Fruit fly (Drosophila melanogaster) whole organism, embryonic: Measurements from ENCODE around the gene CG32313.

Experiments used
- CG10267 ChIP-seq: fragments of 200-800 bp; sonication (Bioruptor generic); optimal IDR thresholded peaks from 2 replicates; lab custom pipeline; 2018; ENCODE audit warnings: missing biosample characterization, mild to moderate bottlenecking, missing genetic modification characterization, moderate library complexity
- CG10274 ChIP-seq: fragments of 200-800 bp; sonication (Bioruptor generic); optimal IDR thresholded peaks from 3 replicates; lab custom pipeline; 2017; ENCODE audit warnings: missing biosample characterization, mild to moderate bottlenecking, missing genetic modification characterization
- CG10321 ChIP-seq: fragments of 200-800 bp; sonication (Bioruptor generic); IDR thresholded peaks from 2 replicates; pipeline ENCODE4 v1.3.6; 2022; ENCODE audit warnings: missing biosample characterization, missing genetic modification characterization
- CG11398 ChIP-seq: fragments of 200-800 bp; sonication (Bioruptor generic); optimal IDR thresholded peaks from 2 replicates; lab custom pipeline; 2016; ENCODE audit warnings: missing biosample characterization, missing genetic modification characterization
- CG11696 ChIP-seq: fragments of 200-800 bp; sonication (Bioruptor generic); IDR thresholded peaks from 2 replicates; pipeline ENCODE4 v1.3.6; 2022; ENCODE audit warnings: missing biosample characterization, missing genetic modification characterization
- CG12071 ChIP-seq: fragments of 200-800 bp; sonication (Bioruptor generic); optimal IDR thresholded peaks from 3 replicates; lab custom pipeline; 2018; ENCODE audit warnings: missing biosample characterization, mild to moderate bottlenecking, missing genetic modification characterization
- CG1233 ChIP-seq: fragments of 200-800 bp; sonication (Bioruptor generic); optimal IDR thresholded peaks from 4 replicates; lab custom pipeline; 2018; ENCODE audit warnings: missing biosample characterization, mild to moderate bottlenecking, missing genetic modification characterization
- CG13775 ChIP-seq: fragments of 200-800 bp; sonication (Bioruptor generic); optimal IDR thresholded peaks from 3 replicates; lab custom pipeline; 2017; ENCODE audit warnings: missing biosample characterization, mild to moderate bottlenecking, missing genetic modification characterization
- CG15011 ChIP-seq: fragments of 200-800 bp; sonication (Bioruptor generic); optimal IDR thresholded peaks from 3 replicates; lab custom pipeline; 2018; ENCODE audit warnings: missing biosample characterization, mild to moderate bottlenecking, missing genetic modification characterization
- CG1603 ChIP-seq: fragments of 200-800 bp; sonication (Bioruptor generic); optimal IDR thresholded peaks from 2 replicates; lab custom pipeline; 2019; ENCODE audit warnings: missing biosample characterization, mild to moderate bottlenecking, missing genetic modification characterization, moderate library complexity
- CG17802 ChIP-seq: fragments of 200-800 bp; sonication (Bioruptor generic); optimal IDR thresholded peaks from 2 replicates; lab custom pipeline; 2018; ENCODE audit warnings: missing biosample characterization, mild to moderate bottlenecking, missing genetic modification characterization, moderate library complexity
- CG2202 ChIP-seq: fragments of 200-800 bp; sonication (Bioruptor generic); optimal IDR thresholded peaks from 2 replicates; lab custom pipeline; 2018; ENCODE audit warnings: missing biosample characterization, mild to moderate bottlenecking, missing genetic modification characterization
- CG30403 ChIP-seq: fragments of 200-800 bp; sonication (Bioruptor generic); optimal IDR thresholded peaks from 3 replicates; lab custom pipeline; 2016; ENCODE audit warnings: missing biosample characterization, missing genetic modification characterization
- CG31365 ChIP-seq: fragments of 200-800 bp; sonication (Bioruptor generic); optimal IDR thresholded peaks from 2 replicates; lab custom pipeline; 2018; ENCODE audit warnings: missing biosample characterization, mild to moderate bottlenecking, missing genetic modification characterization
- CG32767 ChIP-seq: fragments of 200-800 bp; sonication (Bioruptor generic); IDR thresholded peaks from 2 replicates; pipeline ENCODE4 v1.3.6; 2022; ENCODE audit warnings: missing biosample characterization, missing genetic modification characterization
- CG6683 ChIP-seq: fragments of 200-800 bp; sonication (Bioruptor generic); optimal IDR thresholded peaks from 2 replicates; lab custom pipeline; 2017; ENCODE audit warnings: missing biosample characterization, mild to moderate bottlenecking, missing genetic modification characterization, missing genetic modification reagents
- CG7357 ChIP-seq: fragments of 200-800 bp; sonication (Bioruptor generic); IDR thresholded peaks from 3 replicates; pipeline ENCODE4 v1.3.6; 2022; ENCODE audit warnings: missing biosample characterization, missing genetic modification characterization
- CG7372 ChIP-seq: fragments of 200-800 bp; sonication (Bioruptor generic); IDR thresholded peaks from 2 replicates; pipeline ENCODE4 v1.3.6; 2022; ENCODE audit warnings: missing biosample characterization, missing genetic modification characterization
- CG8359 ChIP-seq: fragments of 200-800 bp; sonication (Bioruptor generic); optimal IDR thresholded peaks from 2 replicates; lab custom pipeline; 2017; ENCODE audit warnings: missing biosample characterization, mild to moderate bottlenecking, missing genetic modification characterization, borderline replicate concordance
- Doc2 ChIP-seq: fragments of 200-800 bp; sonication (Bioruptor generic); IDR thresholded peaks from 2 replicates; pipeline ENCODE4 v1.3.6; 2022; ENCODE audit warnings: missing biosample characterization, missing genetic modification characterization
- E2f1 ChIP-seq: fragments of 200-800 bp; sonication (Bioruptor generic); IDR thresholded peaks from 2 replicates; pipeline ENCODE4 v1.3.6; 2022; ENCODE audit warnings: missing biosample characterization, missing genetic modification characterization
- Eip74EF ChIP-seq, 2 experiments: fragments of 200-800 bp in 1 of 2; fragments of >200 bp in 1 of 2; sonication (Bioruptor generic) in 1 of 2; optimal IDR thresholded peaks; 2 replicates each; lab custom pipeline; 2017 to 2019; ENCODE audit warnings: missing biosample characterization in 2 of 2, missing genetic modification characterization in 2 of 2, mild to moderate bottlenecking in 1 of 2, moderate library complexity in 1 of 2
- Fer1 ChIP-seq: fragments of 200-800 bp; sonication (Bioruptor generic); optimal IDR thresholded peaks from 2 replicates; lab custom pipeline; 2017; ENCODE audit warnings: missing biosample characterization, mild to moderate bottlenecking, missing genetic modification characterization
- HLH4C ChIP-seq: fragments of 200-800 bp; sonication (Bioruptor generic); IDR thresholded peaks from 3 replicates; pipeline ENCODE4 v1.3.6; 2022; ENCODE audit warnings: missing biosample characterization, missing genetic modification characterization; ENCODE audit not compliant: partially characterized antibody
- Meics ChIP-seq: fragments of 200-800 bp; sonication (Bioruptor generic); optimal IDR thresholded peaks from 2 replicates; lab custom pipeline; 2017; ENCODE audit warnings: missing biosample characterization, mild to moderate bottlenecking, missing genetic modification characterization
- Oli ChIP-seq: fragments of 200-800 bp; sonication (Bioruptor generic); optimal IDR thresholded peaks from 2 replicates; lab custom pipeline; 2018; ENCODE audit warnings: missing biosample characterization, mild to moderate bottlenecking, missing genetic modification characterization, moderate library complexity
- Sox100B ChIP-seq: fragments of 200-800 bp; sonication (Bioruptor generic); optimal IDR thresholded peaks from 3 replicates; lab custom pipeline; 2018; ENCODE audit warnings: missing biosample characterization, mild to moderate bottlenecking, missing genetic modification characterization
- Xbp1 ChIP-seq: fragments of 200-800 bp; sonication (Bioruptor generic); optimal IDR thresholded peaks from 3 replicates; lab custom pipeline; 2016; ENCODE audit warnings: missing biosample characterization, mild to moderate bottlenecking, missing genetic modification characterization
- ac ChIP-seq: fragments of 200-800 bp; sonication (Bioruptor generic); optimal IDR thresholded peaks from 3 replicates; lab custom pipeline; 2017; ENCODE audit warnings: missing biosample characterization, mild to moderate bottlenecking, missing genetic modification characterization
- br ChIP-seq: fragments of >200 bp; optimal IDR thresholded peaks from 2 replicates; lab custom pipeline; 2017
- bsh ChIP-seq, 2 experiments: fragments of 200-800 bp; sonication (Bioruptor generic); optimal IDR thresholded peaks; 2 replicates each; lab custom pipeline; 2017 to 2018; ENCODE audit warnings: mild to moderate bottlenecking in 2 of 2, missing biosample characterization in 2 of 2, missing genetic modification characterization in 2 of 2, moderate library complexity in 1 of 2
- cato ChIP-seq: fragments of 200-800 bp; sonication (Bioruptor generic); optimal IDR thresholded peaks from 2 replicates; lab custom pipeline; 2016; ENCODE audit warnings: missing biosample characterization, missing genetic modification characterization, borderline replicate concordance
- dmrt11E ChIP-seq: fragments of 200-800 bp; sonication (Bioruptor generic); optimal IDR thresholded peaks from 3 replicates; lab custom pipeline; 2018; ENCODE audit warnings: missing biosample characterization, mild to moderate bottlenecking, missing genetic modification characterization, moderate library complexity
- en ChIP-seq: fragments of 200-800 bp; sonication (Bioruptor generic); optimal IDR thresholded peaks from 2 replicates; lab custom pipeline; 2016; ENCODE audit warnings: missing biosample characterization, missing genetic modification characterization
- exex ChIP-seq: fragments of 200-800 bp; sonication (Bioruptor generic); optimal IDR thresholded peaks from 4 replicates; lab custom pipeline; 2018; ENCODE audit warnings: missing biosample characterization, mild to moderate bottlenecking, missing genetic modification characterization, moderate library complexity
- gcm ChIP-seq: fragments of 200-800 bp; sonication (Bioruptor generic); optimal IDR thresholded peaks from 2 replicates; lab custom pipeline; 2019; ENCODE audit warnings: missing biosample characterization, mild to moderate bottlenecking, missing genetic modification characterization, moderate library complexity
- gsb ChIP-seq: fragments of 200-800 bp; sonication (Bioruptor generic); IDR thresholded peaks from 2 replicates; pipeline ENCODE4 v1.3.6; 2022; ENCODE audit warnings: missing biosample characterization, missing genetic modification characterization
- jing ChIP-seq: fragments of 200-800 bp; sonication (Bioruptor generic); optimal IDR thresholded peaks from 2 replicates; lab custom pipeline; 2018; ENCODE audit warnings: missing biosample characterization, mild to moderate bottlenecking, missing genetic modification characterization
- ken ChIP-seq: fragments of 200-800 bp; sonication (Bioruptor generic); IDR thresholded peaks from 3 replicates; pipeline ENCODE4 v1.3.6; 2022; ENCODE audit warnings: missing biosample characterization, missing genetic modification characterization
- mirr ChIP-seq: fragments of 200-800 bp; sonication (Bioruptor generic); optimal IDR thresholded peaks from 3 replicates; lab custom pipeline; 2018; ENCODE audit warnings: missing biosample characterization, mild to moderate bottlenecking, missing genetic modification characterization
- nau ChIP-seq: fragments of 200-800 bp; sonication (Bioruptor generic); optimal IDR thresholded peaks from 3 replicates; lab custom pipeline; 2017; ENCODE audit warnings: missing biosample characterization, mild to moderate bottlenecking, missing genetic modification characterization, missing genetic modification reagents
- org-1 ChIP-seq: fragments of 200-800 bp; sonication (Bioruptor generic); optimal IDR thresholded peaks from 2 replicates; lab custom pipeline; 2017; ENCODE audit warnings: missing biosample characterization, missing genetic modification characterization
- p53 ChIP-seq: fragments of 200-800 bp; sonication (Bioruptor generic); optimal IDR thresholded peaks from 2 replicates; lab custom pipeline; 2016; ENCODE audit warnings: missing biosample characterization, missing genetic modification characterization
- pnt ChIP-seq: fragments of 200-800 bp; sonication (Bioruptor generic); optimal IDR thresholded peaks from 3 replicates; lab custom pipeline; 2016; ENCODE audit warnings: missing biosample characterization, missing genetic modification characterization
- pros ChIP-seq: fragments of 200-800 bp; sonication (Bioruptor generic); optimal IDR thresholded peaks from 3 replicates; lab custom pipeline; 2019; ENCODE audit warnings: missing biosample characterization, mild to moderate bottlenecking, missing genetic modification characterization, moderate library complexity
- repo ChIP-seq: fragments of 200-800 bp; sonication (Bioruptor generic); optimal IDR thresholded peaks from 2 replicates; lab custom pipeline; 2016; ENCODE audit warnings: missing biosample characterization, missing genetic modification characterization
- sens-2 ChIP-seq: fragments of 200-800 bp; sonication (Bioruptor generic); IDR thresholded peaks from 2 replicates; pipeline ENCODE4 v1.3.6; 2022; ENCODE audit warnings: missing biosample characterization, missing genetic modification characterization
- tll ChIP-seq, 2 experiments: fragments of 200-800 bp in 1 of 2; fragments of >200 bp in 1 of 2; sonication (Bioruptor generic) in 1 of 2; optimal IDR thresholded peaks; 2 replicates each; lab custom pipeline; 2017 to 2019; ENCODE audit warnings: missing biosample characterization in 2 of 2, missing genetic modification characterization in 2 of 2, mild to moderate bottlenecking in 1 of 2, moderate library complexity in 1 of 2
- unc-4 ChIP-seq: fragments of 200-800 bp; sonication (Bioruptor generic); IDR thresholded peaks from 2 replicates; pipeline ENCODE4 v1.3.6; 2022; ENCODE audit warnings: missing biosample characterization, missing genetic modification characterization; ENCODE audit not compliant: partially characterized antibody

Gene CG32313

dm6 chr3L:1502086-1502893, 43.3 kb downstream of the CG32313 start, which contains the start of the genes hfp and Psa (continued):
- no peak for TF ChIP-seq ken (GFP tag; lab: Robert Waterston, UW)
- peak; percentile 62 for TF ChIP-seq unc-4 (GFP tag; lab: Robert Waterston, UW)
- TF ChIP-seq Sox100B (GFP tag; lab: Kevin White, UChicago), result no peak
- no peak for TF ChIP-seq nau (GFP tag; lab: Kevin White, UChicago)
- no peak for TF ChIP-seq pnt (GFP tag; lab: Kevin White, UChicago)
- no peak for TF ChIP-seq Doc2 (GFP tag; lab: Robert Waterston, UW)
- TF ChIP-seq Meics (GFP tag; lab: Kevin White, UChicago), result no peak
- no peak for TF ChIP-seq gcm (GFP tag; lab: Kevin White, UChicago)
- TF ChIP-seq p53 (GFP tag; lab: Kevin White, UChicago), result no peak
- TF ChIP-seq CG8359 (GFP tag; lab: Kevin White, UChicago), result no peak
- TF ChIP-seq pros (GFP tag; lab: Kevin White, UChicago), result no peak
- no peak for TF ChIP-seq CG6683
- no peak for TF ChIP-seq sens-2 (GFP tag; lab: Robert Waterston, UW)
- no peak for TF ChIP-seq CG17802 (tag; lab: Kevin White, UChicago)
- TF ChIP-seq jing (GFP tag; lab: Kevin White, UChicago), result no peak
- TF ChIP-seq CG32767 (GFP tag; lab: Robert Waterston, UW), result peak; percentile 67
- no peak for TF ChIP-seq br
- no peak for TF ChIP-seq CG11398 (GFP tag; lab: Kevin White, UChicago)
- TF ChIP-seq ac, result no peak
- no peak for TF ChIP-seq CG30403
- no peak for TF ChIP-seq CG1233 (GFP tag; lab: Kevin White, UChicago)
- TF ChIP-seq CG7372 (GFP tag; lab: Robert Waterston, UW), result no peak
- TF ChIP-seq Fer1 (GFP tag; lab: Kevin White, UChicago), result no peak
- no peak for TF ChIP-seq CG7357
- TF ChIP-seq E2f1, result no peak
- no peak for TF ChIP-seq CG15011
- TF ChIP-seq CG2202 (tag; lab: Kevin White, UChicago), result no peak
- TF ChIP-seq bsh (GFP tag; optimal IDR thresholded peaks at IDR 0.05; lab: Kevin White, UChicago), result no peak
- TF ChIP-seq CG13775 (GFP tag; lab: Kevin White, UChicago), result no peak
- TF ChIP-seq repo (GFP tag; lab: Kevin White, UChicago), result no peak
- TF ChIP-seq HLH4C, result peak; percentile 91
- TF ChIP-seq CG10321 (GFP tag; lab: Robert Waterston, UW), result no peak
- TF ChIP-seq gsb (GFP tag; lab: Robert Waterston, UW), result no peak
- TF ChIP-seq tll (GFP tag; optimal IDR thresholded peaks at IDR 0.05; lab: Kevin White, UChicago), result no peak
- no peak for TF ChIP-seq dmrt11E
- TF ChIP-seq Oli (tag; lab: Kevin White, UChicago), result no peak
- TF ChIP-seq Eip74EF (GFP tag; optimal IDR thresholded peaks at IDR 0.05; lab: Kevin White, UChicago), result no peak
- TF ChIP-seq en (GFP tag; lab: Kevin White, UChicago), result no peak
- no peak for TF ChIP-seq Xbp1 (GFP tag; lab: Kevin White, UChicago)
- no peak for TF ChIP-seq cato (GFP tag; lab: Kevin White, UChicago)
- peak; percentile 40 for TF ChIP-seq CG10267
- TF ChIP-seq org-1 (GFP tag; lab: Kevin White, UChicago), result no peak
- TF ChIP-seq CG12071 (GFP tag; lab: Kevin White, UChicago), result no peak
- TF ChIP-seq mirr (GFP tag; lab: Kevin White, UChicago), result no peak
- no peak for TF ChIP-seq CG1603 (tag; lab: Kevin White, UChicago)
- no peak for TF ChIP-seq CG11696
- TF ChIP-seq CG31365 (tag; lab: Kevin White, UChicago), result no peak
- no peak for TF ChIP-seq exex (tag; lab: Kevin White, UChicago)
- no peak for TF ChIP-seq CG10274 (GFP tag; lab: Kevin White, UChicago)
